Fruit fly (Drosophila melanogaster): ENCODE measurements around the gene CG16972.

- TF ChIP-seq Hr39 (GFP tag; optimal IDR thresholded peaks at IDR 0.05) (no peak), OdsH (GFP tag; optimal IDR thresholded peaks at IDR 0.05) (no peak), CG6792 (GFP tag; optimal IDR thresholded peaks at IDR 0.05) (no peak), CG16779 (tag; optimal IDR thresholded peaks at IDR 0.05) (no peak), CG34406 (GFP tag; optimal IDR thresholded peaks at IDR 0.05) (no peak), achi (GFP tag; optimal IDR thresholded peaks at IDR 0.05) (no peak), CG4318 (GFP tag; optimal IDR thresholded peaks at IDR 0.05) (no peak), salr (GFP tag; optimal IDR thresholded peaks at IDR 0.05) (no peak), fkh (GFP tag; optimal IDR thresholded peaks at IDR 0.05) (no peak), Gug (GFP tag; IDR thresholded peaks at IDR 0.05) (no peak), Hr38 (GFP tag; optimal IDR thresholded peaks at IDR 0.05) (no peak), Eip75B (GFP tag; optimal IDR thresholded peaks at IDR 0.05) (no peak), Blimp-1 (GFP tag; optimal IDR thresholded peaks at IDR 0.05) (no peak), CG7368 (GFP tag; optimal IDR thresholded peaks at IDR 0.05) (no peak)
Observed at dm6 chr2L:13227242-13227641, 24.1 kb upstream of the CG16972 start, which contains the start of gene CG16813.

Measured in whole organism, prepupa.